Fruit fly (Drosophila melanogaster) whole organism, pupa: ENCODE measurements around the gene CG31093.

Experiments used
- CG12605 ChIP-seq: fragments of 200-800 bp; sonication (Bioruptor generic); IDR thresholded peaks from 2 replicates; pipeline ENCODE4 v1.3.6; 2022; ENCODE audit warnings: missing biosample characterization, missing genetic modification characterization
- CG13204 ChIP-seq: fragments of 200-800 bp; sonication (Bioruptor generic); optimal IDR thresholded peaks from 2 replicates; lab custom pipeline; 2018; ENCODE audit warnings: missing biosample characterization, mild to moderate bottlenecking, missing genetic modification characterization, moderate library complexity
- CG14655 ChIP-seq: fragments of 200-800 bp; sonication (Bioruptor generic); optimal IDR thresholded peaks from 3 replicates; lab custom pipeline; 2017; ENCODE audit warnings: mild to moderate bottlenecking, missing biosample characterization, missing genetic modification reagents, missing genetic modification characterization
- CG15710 ChIP-seq: fragments of 200-800 bp; sonication (Bioruptor generic); optimal IDR thresholded peaks from 2 replicates; lab custom pipeline; 2018; ENCODE audit warnings: missing biosample characterization, mild to moderate bottlenecking, missing genetic modification characterization, moderate library complexity
- CG32121 ChIP-seq: fragments of 200-800 bp; sonication (Bioruptor generic); IDR thresholded peaks from 2 replicates; pipeline ENCODE4 v1.3.6; 2022; ENCODE audit warnings: missing biosample characterization, missing genetic modification characterization
- CG8159 ChIP-seq: fragments of 200-800 bp; sonication (Bioruptor generic); optimal IDR thresholded peaks from 3 replicates; lab custom pipeline; 2018; ENCODE audit warnings: missing biosample characterization, mild to moderate bottlenecking, missing genetic modification characterization, moderate library complexity
- CG8301 ChIP-seq: fragments of 200-800 bp; sonication (Bioruptor generic); optimal IDR thresholded peaks from 2 replicates; lab custom pipeline; 2018; ENCODE audit warnings: missing biosample characterization, mild to moderate bottlenecking, missing genetic modification characterization
- D1 ChIP-seq: fragments of 200-800 bp; sonication (Bioruptor generic); optimal IDR thresholded peaks from 2 replicates; lab custom pipeline; 2018; ENCODE audit warnings: missing biosample characterization, mild to moderate bottlenecking, missing genetic modification characterization, moderate library complexity
- EcR ChIP-seq: fragments of 200-800 bp; sonication (Bioruptor generic); optimal IDR thresholded peaks from 3 replicates; lab custom pipeline; 2019; ENCODE audit warnings: missing biosample characterization, missing genetic modification characterization, mild to moderate bottlenecking, moderate library complexity, missing genetic modification reagents
- Ets98B ChIP-seq: fragments of 200-800 bp; sonication (Bioruptor generic); IDR thresholded peaks from 2 replicates; pipeline ENCODE4 v1.3.6; 2022; ENCODE audit warnings: missing biosample characterization, missing genetic modification characterization
- Snoo ChIP-seq: fragments of 200-800 bp; sonication (Bioruptor generic); optimal IDR thresholded peaks from 3 replicates; lab custom pipeline; 2017; ENCODE audit warnings: missing biosample characterization, mild to moderate bottlenecking, missing genetic modification characterization, inconsistent platforms
- fd96Ca ChIP-seq: fragments of 200-800 bp; sonication (Bioruptor generic); IDR thresholded peaks from 3 replicates; pipeline ENCODE4 v1.3.6; 2022; ENCODE audit warnings: missing biosample characterization, missing genetic modification characterization
- gl ChIP-seq: fragments of 200-800 bp; sonication (Bioruptor generic); optimal IDR thresholded peaks from 2 replicates; lab custom pipeline; 2018; ENCODE audit warnings: missing biosample characterization, mild to moderate bottlenecking, missing genetic modification characterization

- TF ChIP-seq fd96Ca (GFP tag; lab: Robert Waterston, UW) (0 out of 3 replicates have a peak, but pooled peaks have one; percentile 22), D1 (tag; lab: Kevin White, UChicago) (no peak), gl (tag; lab: Kevin White, UChicago) (no peak), CG13204 (GFP tag; lab: Kevin White, UChicago) (no peak), Snoo (tag; lab: Kevin White, UChicago) (no peak), CG8159 (tag; lab: Kevin White, UChicago) (no peak), CG14655 (peak; percentile 16), CG15710 (no peak), CG12605 (GFP tag; lab: Robert Waterston, UW) (peak; percentile 41; the same call in 1 of the 2 replicates), EcR (GFP tag; lab: Kevin White, UChicago) (no peak), CG8301 (tag; lab: Kevin White, UChicago) (no peak), CG32121 (no peak), Ets98B (GFP tag; lab: Robert Waterston, UW) (peak; percentile 45; the same call in 1 of the 2 replicates)
Observed at dm6 chr3R:25760190-25760589, 30.1 kb downstream of the CG31093 start.
